Worm (Caenorhabditis elegans) whole organism, L3 larva: Measurements from ENCODE around the gene cdr-2.

ENCODE experiments used
- nhr-12 ChIP-seq: fragments of 150-350 bp; optimal IDR thresholded peaks from 2 replicates; lab custom pipeline; 2014; ENCODE audit warnings: missing biosample characterization, missing genetic modification characterization
- nhr-23 ChIP-seq: fragments of 150-350 bp; optimal IDR thresholded peaks from 2 replicates; lab custom pipeline; 2014; ENCODE audit warnings: missing biosample characterization, missing genetic modification reagents, missing genetic modification characterization

ce11 chrV:12417277-12417676 lies 1.8 kb upstream of the cdr-2 start, which contains the start of gene cdr-3:
- TF ChIP-seq nhr-23 (no peak), nhr-12 (tag; lab: Kevin White, UChicago) (no peak)
